Fruit fly (Drosophila melanogaster): ENCODE data around the gene Cp15.

The Cp15 gene

DNA sequence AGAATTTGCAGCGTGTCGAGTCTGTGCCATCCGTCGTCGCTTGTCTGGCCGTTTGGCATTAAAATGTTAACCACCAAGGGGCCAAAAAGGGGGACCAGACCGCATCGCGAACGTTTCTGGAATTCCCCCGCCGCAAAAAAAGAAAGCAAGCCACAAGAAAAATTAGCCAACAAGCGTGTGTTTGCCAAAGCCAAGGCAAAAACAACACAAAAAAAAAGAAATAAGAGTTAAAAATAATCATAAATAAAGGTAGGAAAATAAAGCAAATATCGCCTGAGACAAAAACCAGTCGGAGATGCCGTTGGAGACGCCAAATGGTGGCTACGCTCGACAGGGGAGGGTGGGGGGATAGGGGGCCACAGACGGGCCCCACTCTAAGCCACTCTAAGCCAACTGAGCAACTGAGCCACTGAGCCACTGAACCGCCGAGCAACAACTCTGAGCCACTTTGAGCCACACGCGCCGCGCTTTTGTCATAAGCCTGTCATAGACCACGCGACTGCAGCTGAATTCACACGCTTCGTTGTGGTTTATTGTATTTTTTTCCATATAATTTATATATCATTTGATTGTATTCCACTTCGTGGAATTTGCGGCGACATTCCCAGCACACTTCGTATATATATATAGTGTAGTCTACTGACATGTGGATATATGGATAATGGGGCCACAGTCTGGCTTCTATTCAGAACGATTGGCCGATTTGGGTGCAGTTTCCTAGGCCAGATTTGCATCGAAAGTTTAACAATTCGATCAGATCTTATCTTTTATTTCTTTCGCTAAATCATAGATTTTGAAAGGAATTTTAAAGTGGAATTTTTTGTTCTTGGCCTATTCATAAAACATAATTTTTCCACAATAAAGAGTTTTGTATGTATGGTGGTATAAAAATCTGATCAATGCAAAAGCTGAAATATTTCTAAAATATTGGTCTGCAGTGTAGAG, 34.5 kb upstream of the Cp15 start (continued):
- TF ChIP-seq Mrtf (GFP tag; IDR thresholded peaks at IDR 0.05) (no peak), Med (GFP tag) (peak; percentile 71)

DNA sequence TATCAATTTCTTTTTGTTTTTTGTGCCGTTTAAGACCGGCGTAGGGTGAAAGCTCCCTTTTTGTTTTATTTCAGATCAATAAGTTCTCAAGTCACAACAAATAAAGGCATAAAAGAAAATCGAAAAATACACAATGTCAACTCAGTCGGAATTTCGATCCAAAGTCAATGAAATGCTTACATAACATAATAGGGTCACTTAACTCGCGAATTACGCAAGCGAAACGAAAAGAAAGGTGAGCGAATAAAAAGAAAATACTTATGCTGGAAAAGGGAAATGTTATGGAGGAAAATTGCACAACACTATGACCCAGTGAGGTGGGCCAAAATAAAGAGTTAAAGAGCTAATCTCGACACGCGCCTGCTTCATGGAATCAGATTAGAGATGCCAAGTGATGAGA, 32.3 kb upstream of the Cp15 start:
- TF ChIP-seq Pdp1 (GFP tag; optimal IDR thresholded peaks at IDR 0.05) (peak in 1 of 2 experiments; percentile 87), Opbp (GFP tag; IDR thresholded peaks at IDR 0.05; ENCODE audit: partially characterized antibody) (no peak), CkIIα-i1 (GFP tag; IDR thresholded peaks at IDR 0.05) (no peak), lilli (GFP tag; optimal IDR thresholded peaks at IDR 0.05) (no peak)

DNA sequence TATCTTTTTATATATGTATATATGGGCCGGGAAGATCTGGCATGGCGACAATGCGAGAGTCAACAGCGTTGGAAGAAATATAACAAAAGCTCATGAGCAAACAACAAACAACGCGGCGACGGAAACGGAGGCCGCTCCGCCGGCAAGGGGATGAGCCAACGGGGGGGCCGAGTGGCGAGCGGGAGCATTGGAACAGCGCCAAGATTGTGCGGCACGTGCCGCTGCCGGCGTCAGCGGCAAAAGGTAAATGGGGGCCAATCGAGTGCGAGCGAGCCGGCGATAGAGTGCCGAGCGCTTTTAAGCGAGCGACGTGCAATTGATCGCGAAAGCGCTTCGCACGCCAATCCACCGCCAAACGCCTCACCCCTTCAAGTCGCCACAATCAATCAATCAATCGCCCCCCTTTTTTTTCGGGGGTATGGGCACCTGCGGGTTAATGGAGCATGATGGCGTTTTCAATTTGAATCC, 31.8 kb upstream of the Cp15 start:
- 0 out of 3 replicates have a peak, but pooled peaks have one; percentile 37 for TF ChIP-seq Opbp (GFP tag; IDR thresholded peaks at IDR 0.05; ENCODE audit: partially characterized antibody)
- TF ChIP-seq CG6765 (GFP tag; optimal IDR thresholded peaks at IDR 0.05), result peak; percentile 67
- TF ChIP-seq CG6254 (GFP tag; optimal IDR thresholded peaks at IDR 0.05), result peak; percentile 77
- TF ChIP-seq schlank (tag; optimal IDR thresholded peaks at IDR 0.05), result peak; percentile 38
- TF ChIP-seq sd (tag; optimal IDR thresholded peaks at IDR 0.05), result peak; percentile 73
- no peak for TF ChIP-seq Stat92E (GFP tag; optimal IDR thresholded peaks at IDR 0.05)
- TF ChIP-seq CG10147 (GFP tag; optimal IDR thresholded peaks at IDR 0.05), result peak; percentile 53
- TF ChIP-seq HLHmδ (GFP tag; optimal IDR thresholded peaks at IDR 0.05), result peak; percentile 6
- peak; percentile 93 for TF ChIP-seq CG6175 (GFP tag; IDR thresholded peaks at IDR 0.05)
- TF ChIP-seq CG11456 (GFP tag; IDR thresholded peaks at IDR 0.05), result peak; percentile 64; the same call in 2 of the 3 replicates
- TF ChIP-seq Spps (tag; optimal IDR thresholded peaks at IDR 0.05), result peak; percentile 56
- TF ChIP-seq Atf-2 (GFP tag; optimal IDR thresholded peaks at IDR 0.05), result no peak
- no peak for TF ChIP-seq CG17186 (GFP tag; optimal IDR thresholded peaks at IDR 0.05)
- peak; percentile 75 for TF ChIP-seq CG17912 (GFP tag; optimal IDR thresholded peaks at IDR 0.05)
- peak; percentile 33 for TF ChIP-seq CG7839 (tag; optimal IDR thresholded peaks at IDR 0.05)
- TF ChIP-seq CG15514 (GFP tag; optimal IDR thresholded peaks at IDR 0.05), result peak; percentile 82
- TF ChIP-seq wek (GFP tag; optimal IDR thresholded peaks at IDR 0.05), result peak; percentile 61
- TF ChIP-seq CG10321 (GFP tag; IDR thresholded peaks at IDR 0.05), result peak; percentile 73
- no peak for TF ChIP-seq Gug (GFP tag; IDR thresholded peaks at IDR 0.05)
- TF ChIP-seq gem (tag; optimal IDR thresholded peaks at IDR 0.05), result peak; percentile 69
- peak; percentile 72 for TF ChIP-seq CG18619 (GFP tag; optimal IDR thresholded peaks at IDR 0.05)
- no peak for TF ChIP-seq nerfin-2 (GFP tag; IDR thresholded peaks at IDR 0.05; ENCODE audit: partially characterized antibody)
- peak; percentile 80 for TF ChIP-seq oc (tag; optimal IDR thresholded peaks at IDR 0.05)
- TF ChIP-seq CG8924 (tag; optimal IDR thresholded peaks at IDR 0.05), result peak; percentile 37
- peak; percentile 66 for TF ChIP-seq gsb-n (tag; optimal IDR thresholded peaks at IDR 0.05)
- TF ChIP-seq CG10274 (GFP tag; optimal IDR thresholded peaks at IDR 0.05), result no peak
- peak; percentile 70 for TF ChIP-seq CG5180 (GFP tag; optimal IDR thresholded peaks at IDR 0.05)
- TF ChIP-seq kah (GFP tag; optimal IDR thresholded peaks at IDR 0.05), result peak; percentile 47
- TF ChIP-seq CG13287 (GFP tag; IDR thresholded peaks at IDR 0.05; ENCODE audit: partially characterized antibody), result peak; percentile 30; the same call in 1 of the 2 replicates
- TF ChIP-seq chif (GFP tag; optimal IDR thresholded peaks at IDR 0.05), result peak; percentile 11 to 41
- TF ChIP-seq CG9817 (tag; optimal IDR thresholded peaks at IDR 0.05), result peak; percentile 9
- TF ChIP-seq pum (GFP tag; optimal IDR thresholded peaks at IDR 0.05), result peak; percentile 1
- peak; percentile 14 for TF ChIP-seq Sry-δ (GFP tag; optimal IDR thresholded peaks at IDR 0.05)
- TF ChIP-seq az2 (GFP tag; optimal IDR thresholded peaks at IDR 0.05), result peak; percentile 21
- TF ChIP-seq run (tag; optimal IDR thresholded peaks at IDR 0.05), result peak; percentile 20
- TF ChIP-seq Hr39 (optimal IDR thresholded peaks at IDR 0.05), result no peak
- TF ChIP-seq peb (GFP tag; IDR thresholded peaks at IDR 0.05), result peak; percentile 23; the same call in 1 of the 2 replicates
- no peak for TF ChIP-seq Kr (GFP tag; optimal IDR thresholded peaks at IDR 0.05)

Measured in whole organism, embryonic.